Fruit fly (Drosophila melanogaster) whole organism, embryonic: ENCODE measurements around the gene alpha4GT2.
A peak's percentile ranks its signal among the peaks of the same experiment; 100 is the strongest.

Experiments used
- Ada2b ChIP-seq: fragments of 200-800 bp; sonication (Bioruptor generic); IDR thresholded peaks from 2 replicates; pipeline ENCODE4 v1.3.6; 2022; ENCODE audit warnings: missing biosample characterization, missing genetic modification characterization
- Aef1 ChIP-seq: fragments of 200-800 bp; sonication (Bioruptor generic); IDR thresholded peaks from 3 replicates; pipeline ENCODE4 v1.3.6; 2022; ENCODE audit warnings: missing biosample characterization, missing genetic modification characterization
- B-H2 ChIP-seq: fragments of 200-800 bp; sonication (Bioruptor generic); optimal IDR thresholded peaks from 2 replicates; lab custom pipeline; 2018; ENCODE audit warnings: missing biosample characterization, mild to moderate bottlenecking, missing genetic modification characterization
- BtbVII ChIP-seq: fragments of 200-800 bp; sonication (Bioruptor generic); optimal IDR thresholded peaks from 3 replicates; lab custom pipeline; 2017; ENCODE audit warnings: missing biosample characterization, mild to moderate bottlenecking, missing genetic modification characterization
- CG10267 ChIP-seq: fragments of 200-800 bp; sonication (Bioruptor generic); optimal IDR thresholded peaks from 2 replicates; lab custom pipeline; 2018; ENCODE audit warnings: missing biosample characterization, mild to moderate bottlenecking, missing genetic modification characterization, moderate library complexity
- CG11247 ChIP-seq: fragments of 200-800 bp; sonication (Bioruptor generic); IDR thresholded peaks from 2 replicates; pipeline ENCODE4 v1.3.6; 2022; ENCODE audit warnings: missing biosample characterization, missing genetic modification characterization
- CG11695 ChIP-seq: fragments of 200-800 bp; sonication (Bioruptor generic); IDR thresholded peaks from 3 replicates; pipeline ENCODE4 v1.3.6; 2022; ENCODE audit warnings: missing biosample characterization, missing genetic modification characterization
- CG12155 ChIP-seq: fragments of 200-800 bp; sonication (Bioruptor generic); optimal IDR thresholded peaks from 3 replicates; lab custom pipeline; 2016; ENCODE audit warnings: missing biosample characterization, missing genetic modification characterization
- CG13894 ChIP-seq: fragments of 200-800 bp; sonication (Bioruptor generic); optimal IDR thresholded peaks from 3 replicates; lab custom pipeline; 2018; ENCODE audit warnings: missing biosample characterization, mild to moderate bottlenecking, missing genetic modification characterization, moderate library complexity
- CG14050 ChIP-seq: fragments of 200-800 bp; sonication (Bioruptor generic); IDR thresholded peaks from 3 replicates; pipeline ENCODE4 v1.3.6; 2022; ENCODE audit warnings: missing biosample characterization, missing genetic modification characterization
- CG15011 ChIP-seq: fragments of 200-800 bp; sonication (Bioruptor generic); optimal IDR thresholded peaks from 3 replicates; lab custom pipeline; 2018; ENCODE audit warnings: missing biosample characterization, mild to moderate bottlenecking, missing genetic modification characterization
- CG1603 ChIP-seq: fragments of 200-800 bp; sonication (Bioruptor generic); optimal IDR thresholded peaks from 2 replicates; lab custom pipeline; 2019; ENCODE audit warnings: missing biosample characterization, mild to moderate bottlenecking, missing genetic modification characterization, moderate library complexity
- CG1832 ChIP-seq: fragments of 200-800 bp; sonication (Bioruptor generic); optimal IDR thresholded peaks from 2 replicates; lab custom pipeline; 2017; ENCODE audit warnings: missing biosample characterization, mild to moderate bottlenecking, missing genetic modification characterization, inconsistent platforms
- CG2116 ChIP-seq: fragments of 200-800 bp; sonication (Bioruptor generic); optimal IDR thresholded peaks from 3 replicates; lab custom pipeline; 2018; ENCODE audit warnings: missing biosample characterization, mild to moderate bottlenecking, missing genetic modification characterization
- CG2199 ChIP-seq: fragments of 200-800 bp; sonication (Bioruptor generic); IDR thresholded peaks from 3 replicates; pipeline ENCODE4 v1.3.6; 2022; ENCODE audit warnings: missing biosample characterization, missing genetic modification characterization
- CG30020 ChIP-seq: fragments of 200-800 bp; optimal IDR thresholded peaks from 2 replicates; lab custom pipeline; 2019; ENCODE audit warnings: missing biosample characterization, mild to moderate bottlenecking, missing genetic modification characterization, moderate library complexity
- CG31365 ChIP-seq: fragments of 200-800 bp; sonication (Bioruptor generic); optimal IDR thresholded peaks from 2 replicates; lab custom pipeline; 2018; ENCODE audit warnings: missing biosample characterization, mild to moderate bottlenecking, missing genetic modification characterization
- CG3726 ChIP-seq: fragments of 200-800 bp; sonication (Bioruptor generic); IDR thresholded peaks from 3 replicates; pipeline ENCODE4, ENCODE4 v1.3.6; 2022; ENCODE audit warnings: missing biosample characterization, missing genetic modification characterization
- CG7271 ChIP-seq: fragments of 200-800 bp; sonication (Bioruptor generic); optimal IDR thresholded peaks from 2 replicates; lab custom pipeline; 2018; ENCODE audit warnings: missing biosample characterization, mild to moderate bottlenecking, missing genetic modification characterization, moderate library complexity
- CG8765 ChIP-seq: fragments of 200-800 bp; sonication (Bioruptor generic); IDR thresholded peaks from 2 replicates; pipeline ENCODE4 v1.3.6; 2022; ENCODE audit warnings: missing biosample characterization, missing genetic modification characterization
- CG9797 ChIP-seq: fragments of 200-800 bp; sonication (Bioruptor generic); optimal IDR thresholded peaks from 3 replicates; lab custom pipeline; 2018; ENCODE audit warnings: missing biosample characterization, mild to moderate bottlenecking, missing genetic modification characterization
- CHES-1-like ChIP-seq: fragments of 200-800 bp; sonication (Bioruptor generic); optimal IDR thresholded peaks from 2 replicates; lab custom pipeline; 2016; ENCODE audit warnings: missing biosample characterization, missing genetic modification characterization
- D19B ChIP-seq: fragments of 200-800 bp; sonication (Bioruptor generic); optimal IDR thresholded peaks from 2 replicates; lab custom pipeline; 2017; ENCODE audit warnings: missing biosample characterization, mild to moderate bottlenecking, missing genetic modification characterization
- Dfd ChIP-seq, 2 experiments: fragments of >200 bp; optimal IDR thresholded peaks; 2 replicates each; lab custom pipeline; 2017; ENCODE audit warnings: missing biosample characterization in 2 of 2, missing genetic modification characterization in 2 of 2
- Gug ChIP-seq: fragments of 200-800 bp; sonication (Bioruptor generic); IDR thresholded peaks from 4 replicates; pipeline ENCODE4 v1.3.6; 2022; ENCODE audit warnings: missing biosample characterization, missing genetic modification characterization
- H15 ChIP-seq: fragments of 200-800 bp; sonication (Bioruptor generic); IDR thresholded peaks from 3 replicates; pipeline ENCODE4 v1.3.6; 2022; ENCODE audit warnings: missing biosample characterization, missing genetic modification characterization
- Mrtf ChIP-seq: fragments of 200-800 bp; sonication (Bioruptor generic); IDR thresholded peaks from 3 replicates; pipeline ENCODE4 v1.3.6; 2022; ENCODE audit warnings: missing biosample characterization, missing genetic modification characterization
- Neu2 ChIP-seq: fragments of 200-800 bp; sonication (Bioruptor generic); optimal IDR thresholded peaks from 3 replicates; lab custom pipeline; 2016; ENCODE audit warnings: missing biosample characterization, missing genetic modification characterization, borderline replicate concordance
- Pdp1 ChIP-seq, 2 experiments: fragments of 200-800 bp; sonication (Bioruptor generic); optimal IDR thresholded peaks; 3 replicates each; lab custom pipeline; 2016; ENCODE audit warnings: missing biosample characterization in 2 of 2, missing genetic modification characterization in 2 of 2, mild to moderate bottlenecking in 1 of 2, moderate library complexity in 1 of 2
- Ptx1 ChIP-seq: fragments of 200-800 bp; sonication (Bioruptor generic); IDR thresholded peaks from 2 replicates; pipeline ENCODE4 v1.3.6; 2022; ENCODE audit warnings: missing biosample characterization, missing genetic modification characterization
- Ravus ChIP-seq: fragments of 200-800 bp; sonication (Bioruptor generic); IDR thresholded peaks from 2 replicates; pipeline ENCODE4 v1.3.6; 2022; ENCODE audit warnings: missing biosample characterization, missing genetic modification characterization
- Ssrp ChIP-seq: fragments of 200-800 bp; sonication (Bioruptor generic); optimal IDR thresholded peaks from 2 replicates; lab custom pipeline; 2018; ENCODE audit warnings: missing biosample characterization, mild to moderate bottlenecking, missing genetic modification characterization, moderate library complexity
- Tbp ChIP-seq: fragments of >200 bp; optimal IDR thresholded peaks from 2 replicates; lab custom pipeline; 2018; ENCODE audit warnings: missing biosample characterization, missing genetic modification characterization
- amos ChIP-seq: fragments of 200-800 bp; sonication (Bioruptor generic); IDR thresholded peaks from 2 replicates; pipeline ENCODE4 v1.3.6; 2022; ENCODE audit warnings: missing biosample characterization, missing genetic modification characterization; ENCODE audit not compliant: partially characterized antibody
- bsh ChIP-seq, 2 experiments: fragments of 200-800 bp; sonication (Bioruptor generic); optimal IDR thresholded peaks; 2 replicates each; lab custom pipeline; 2017 to 2018; ENCODE audit warnings: mild to moderate bottlenecking in 2 of 2, missing biosample characterization in 2 of 2, missing genetic modification characterization in 2 of 2, moderate library complexity in 1 of 2
- cato ChIP-seq: fragments of 200-800 bp; sonication (Bioruptor generic); optimal IDR thresholded peaks from 2 replicates; lab custom pipeline; 2016; ENCODE audit warnings: missing biosample characterization, missing genetic modification characterization, borderline replicate concordance
- croc ChIP-seq: fragments of 200-800 bp; sonication (Bioruptor generic); conservative IDR thresholded peaks from 3 replicates; pipeline ENCODE4 v1.3.6; 2022; ENCODE audit warnings: missing biosample characterization, missing genetic modification characterization
- dpn ChIP-seq, 2 experiments: fragments of 200-800 bp; sonication (Bioruptor generic); optimal IDR thresholded peaks; 3 replicates each; lab custom pipeline; 2016; ENCODE audit warnings: missing biosample characterization in 2 of 2, missing genetic modification characterization in 2 of 2
- eve ChIP-seq, 2 experiments: fragments of >200 bp; optimal IDR thresholded peaks; 2 replicates each; lab custom pipeline; 2017; ENCODE audit warnings: missing biosample characterization in 2 of 2, missing genetic modification characterization in 2 of 2
- kay ChIP-seq: fragments of 200-800 bp; sonication (Bioruptor generic); optimal IDR thresholded peaks from 2 replicates; lab custom pipeline; 2016; ENCODE audit warnings: missing biosample characterization, missing genetic modification characterization
- ken ChIP-seq: fragments of 200-800 bp; sonication (Bioruptor generic); IDR thresholded peaks from 3 replicates; pipeline ENCODE4 v1.3.6; 2022; ENCODE audit warnings: missing biosample characterization, missing genetic modification characterization
- kni ChIP-seq: fragments of 200-800 bp; sonication (Bioruptor generic); optimal IDR thresholded peaks from 3 replicates; lab custom pipeline; 2017; ENCODE audit warnings: mild to moderate bottlenecking, missing biosample characterization, missing genetic modification reagents, missing genetic modification characterization
- psq ChIP-seq: fragments of 200-800 bp; sonication (Bioruptor generic); optimal IDR thresholded peaks from 2 replicates; lab custom pipeline; 2017; ENCODE audit warnings: missing biosample characterization, missing genetic modification characterization
- row ChIP-seq: fragments of 200-800 bp; sonication (Bioruptor generic); IDR thresholded peaks from 3 replicates; pipeline ENCODE4 v1.3.6; 2022; ENCODE audit warnings: missing biosample characterization, missing genetic modification characterization
- scrt ChIP-seq: fragments of 200-800 bp; sonication (Bioruptor generic); optimal IDR thresholded peaks from 2 replicates; lab custom pipeline; 2018; ENCODE audit warnings: missing biosample characterization, mild to moderate bottlenecking, missing genetic modification characterization, moderate library complexity
- sd ChIP-seq: fragments of 200-800 bp; sonication (Bioruptor generic); optimal IDR thresholded peaks from 3 replicates; lab custom pipeline; 2018; ENCODE audit warnings: missing biosample characterization, mild to moderate bottlenecking, missing genetic modification characterization, moderate library complexity
- seq ChIP-seq: fragments of 200-800 bp; sonication (Bioruptor generic); IDR thresholded peaks from 2 replicates; pipeline ENCODE4 v1.3.6; 2022; ENCODE audit warnings: missing biosample characterization, missing genetic modification characterization
- sqz ChIP-seq: fragments of 200-800 bp; sonication (Bioruptor generic); optimal IDR thresholded peaks from 3 replicates; lab custom pipeline; 2018; ENCODE audit warnings: missing biosample characterization, mild to moderate bottlenecking, missing genetic modification characterization
- tap ChIP-seq: fragments of 200-800 bp; optimal IDR thresholded peaks from 3 replicates; lab custom pipeline; 2019; ENCODE audit warnings: missing biosample characterization, mild to moderate bottlenecking, missing genetic modification characterization, moderate library complexity

Gene alpha4GT2

DNA sequence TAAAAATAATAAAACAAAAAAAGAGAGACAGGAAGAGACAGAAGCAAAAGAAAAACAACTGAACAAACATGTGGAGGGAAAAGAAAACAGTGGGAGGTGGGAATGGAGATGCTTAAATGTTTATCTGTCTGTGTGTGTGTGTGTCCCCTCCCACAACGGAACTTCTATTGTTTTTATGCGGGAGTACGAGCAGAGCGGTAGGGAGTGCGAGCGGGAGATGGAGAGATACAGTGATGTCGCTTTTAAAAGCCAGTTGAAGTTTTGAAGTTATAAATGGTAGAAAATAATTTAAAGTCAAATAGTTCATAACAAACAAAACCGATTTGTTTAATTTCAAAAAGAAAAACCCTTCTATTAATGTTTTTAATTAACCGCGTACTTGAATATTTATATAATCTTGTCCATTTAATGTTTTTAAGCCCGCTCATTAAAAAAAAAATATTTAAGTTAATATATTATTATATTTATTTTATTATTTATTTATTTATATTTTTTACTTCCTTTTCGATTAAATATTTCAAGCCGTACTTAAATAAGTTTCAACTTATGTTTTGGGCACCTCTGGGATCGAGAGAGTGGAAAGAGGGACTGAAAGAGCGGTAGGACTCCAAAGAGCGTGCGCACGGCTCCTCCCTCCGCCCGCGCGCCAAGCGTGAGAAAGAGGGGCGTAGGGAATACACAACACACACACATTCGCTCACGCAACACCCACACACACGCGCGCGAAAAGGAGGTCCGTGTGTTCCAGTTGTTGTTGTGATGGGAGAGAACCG is 48.4 kb downstream of the alpha4GT2 start (continued):
- TF ChIP-seq Aef1 (GFP tag; lab: Robert Waterston, UW) (0 out of 3 replicates have a peak, but pooled peaks have one; percentile 29), CG30020 (tag; lab: Kevin White, UChicago) (no peak), CG31365 (tag; lab: Kevin White, UChicago) (no peak), Ssrp (peak; percentile 55), croc (GFP tag; lab: Robert Waterston, UW) (no peak; the same call in 2 of the 3 replicates), sqz (GFP tag; lab: Kevin White, UChicago) (no peak), kni (GFP tag; lab: Kevin White, UChicago) (no peak), CHES-1-like (GFP tag; lab: Kevin White, UChicago) (no peak), H15 (peak; percentile 37; the same call in 1 of the 3 replicates), tap (peak; percentile 45), D19B (GFP tag; lab: Kevin White, UChicago) (no peak), CG11247 (no peak), row (GFP tag; lab: Robert Waterston, UW) (peak; percentile 71), CG1603 (peak; percentile 15), sd (tag; lab: Kevin White, UChicago) (no peak), CG9797 (GFP tag; lab: Kevin White, UChicago) (no peak), Ada2b (GFP tag; lab: Robert Waterston, UW) (0 out of 2 replicates have a peak, but pooled peaks have one; percentile 13), CG7271 (no peak), CG2199 (peak; percentile 12; the same call in 1 of the 3 replicates), CG12155 (GFP tag; lab: Kevin White, UChicago) (peak; percentile 11), CG13894 (tag; lab: Kevin White, UChicago) (peak; percentile 27), seq (GFP tag; lab: Robert Waterston, UW) (no peak), CG1832 (GFP tag; lab: Kevin White, UChicago) (no peak), eve (GFP tag; optimal IDR thresholded peaks at IDR 0.05; lab: Kevin White, UChicago) (no peak), Tbp (GFP tag; lab: Kevin White, UChicago) (no peak), CG11695 (GFP tag; lab: Robert Waterston, UW) (0 out of 3 replicates have a peak, but pooled peaks have one; percentile 41), Neu2 (GFP tag; lab: Kevin White, UChicago) (no peak), kay (GFP tag; lab: Kevin White, UChicago) (no peak), CG15011 (GFP tag; lab: Kevin White, UChicago) (no peak), CG3726 (GFP tag; lab: Robert Waterston, UW) (no peak), Dfd (GFP tag; optimal IDR thresholded peaks at IDR 0.05; lab: Kevin White, UChicago) (no peak), Pdp1 (GFP tag; optimal IDR thresholded peaks at IDR 0.05; lab: Kevin White, UChicago) (no peak), CG10267 (tag; lab: Kevin White, UChicago) (peak; percentile 57), Mrtf (GFP tag; lab: Robert Waterston, UW) (no peak), Gug (GFP tag; lab: Robert Waterston, UW) (no peak; the same call in 3 of the 4 replicates), BtbVII (GFP tag; lab: Kevin White, UChicago) (peak; percentile 33), dpn (GFP tag; optimal IDR thresholded peaks at IDR 0.05; lab: Kevin White, UChicago) (no peak), cato (GFP tag; lab: Kevin White, UChicago) (peak; percentile 30), Ravus (GFP tag; lab: Robert Waterston, UW) (no peak), ken (GFP tag; lab: Robert Waterston, UW) (peak; percentile 9; the same call in 1 of the 3 replicates), CG2116 (GFP tag; lab: Kevin White, UChicago) (no peak), B-H2 (GFP tag; lab: Kevin White, UChicago) (no peak), CG14050 (GFP tag; lab: Robert Waterston, UW) (no peak), bsh (GFP tag; optimal IDR thresholded peaks at IDR 0.05; lab: Kevin White, UChicago) (peak in 1 of 2 experiments; percentile 64), amos (GFP tag; lab: Robert Waterston, UW) (no peak), psq (GFP tag; lab: Kevin White, UChicago) (no peak), CG8765 (GFP tag; lab: Robert Waterston, UW) (no peak), Ptx1 (GFP tag; lab: Robert Waterston, UW) (0 out of 2 replicates have a peak, but pooled peaks have one; percentile 29), scrt (no peak)
